Fruit fly (Drosophila melanogaster) whole organism, embryonic: ENCODE results near the gene E2f2.

Experiments
- Awh ChIP-seq: fragments of 200-800 bp; sonication (Bioruptor generic); IDR thresholded peaks from 2 replicates; pipeline ENCODE4, ENCODE4 v1.3.6; 2022; ENCODE audit warnings: missing biosample characterization, missing genetic modification characterization
- B-H1 ChIP-seq: fragments of 200-800 bp; sonication (Bioruptor generic); IDR thresholded peaks from 3 replicates; pipeline ENCODE4 v1.3.6; 2022; ENCODE audit warnings: missing biosample characterization, missing genetic modification characterization
- Bteb2 ChIP-seq: fragments of 200-800 bp; sonication (Bioruptor generic); optimal IDR thresholded peaks from 2 replicates; lab custom pipeline; 2016; ENCODE audit warnings: missing biosample characterization, missing genetic modification characterization
- CG10321 ChIP-seq: fragments of 200-800 bp; sonication (Bioruptor generic); IDR thresholded peaks from 2 replicates; pipeline ENCODE4 v1.3.6; 2022; ENCODE audit warnings: missing biosample characterization, missing genetic modification characterization
- CG11696 ChIP-seq: fragments of 200-800 bp; sonication (Bioruptor generic); IDR thresholded peaks from 2 replicates; pipeline ENCODE4 v1.3.6; 2022; ENCODE audit warnings: missing biosample characterization, missing genetic modification characterization
- CG12104 ChIP-seq: fragments of 200-800 bp; sonication (Bioruptor generic); optimal IDR thresholded peaks from 3 replicates; lab custom pipeline; 2016; ENCODE audit warnings: missing biosample characterization, missing genetic modification characterization
- CG12155 ChIP-seq: fragments of 200-800 bp; sonication (Bioruptor generic); optimal IDR thresholded peaks from 3 replicates; lab custom pipeline; 2016; ENCODE audit warnings: missing biosample characterization, missing genetic modification characterization
- CG12219 ChIP-seq: fragments of 200-800 bp; sonication (Bioruptor generic); optimal IDR thresholded peaks from 3 replicates; lab custom pipeline; 2018; ENCODE audit warnings: missing biosample characterization, mild to moderate bottlenecking, missing genetic modification characterization
- CG13287 ChIP-seq: fragments of 200-800 bp; sonication (Bioruptor generic); IDR thresholded peaks from 2 replicates; pipeline ENCODE4 v1.3.6; 2022; ENCODE audit warnings: missing biosample characterization, missing genetic modification characterization; ENCODE audit not compliant: partially characterized antibody
- CG14965 ChIP-seq: fragments of 200-800 bp; sonication (Bioruptor generic); optimal IDR thresholded peaks from 2 replicates; lab custom pipeline; 2016; ENCODE audit warnings: missing biosample characterization, missing genetic modification characterization, borderline replicate concordance
- CG1602 ChIP-seq: fragments of 200-800 bp; sonication (Bioruptor generic); optimal IDR thresholded peaks from 3 replicates; lab custom pipeline; 2016; ENCODE audit warnings: missing biosample characterization, missing genetic modification characterization
- CG17912 ChIP-seq: fragments of 200-800 bp; sonication (Bioruptor generic); optimal IDR thresholded peaks from 2 replicates; lab custom pipeline; 2018; ENCODE audit warnings: missing biosample characterization, mild to moderate bottlenecking, missing genetic modification characterization
- CG18011 ChIP-seq: fragments of 200-800 bp; sonication (Bioruptor generic); optimal IDR thresholded peaks from 2 replicates; lab custom pipeline; 2017; ENCODE audit warnings: missing biosample characterization, missing genetic modification characterization, mild to moderate bottlenecking, moderate library complexity, missing genotype
- CG1832 ChIP-seq: fragments of 200-800 bp; sonication (Bioruptor generic); optimal IDR thresholded peaks from 2 replicates; lab custom pipeline; 2017; ENCODE audit warnings: missing biosample characterization, mild to moderate bottlenecking, missing genetic modification characterization, inconsistent platforms
- CG2199 ChIP-seq: fragments of 200-800 bp; sonication (Bioruptor generic); IDR thresholded peaks from 3 replicates; pipeline ENCODE4 v1.3.6; 2022; ENCODE audit warnings: missing biosample characterization, missing genetic modification characterization
- CG3065 ChIP-seq: fragments of 200-800 bp; sonication (Bioruptor generic); optimal IDR thresholded peaks from 2 replicates; lab custom pipeline; 2016; ENCODE audit warnings: missing biosample characterization, missing genetic modification characterization
- CG43689 ChIP-seq: fragments of 200-800 bp; sonication (Bioruptor generic); IDR thresholded peaks from 2 replicates; pipeline ENCODE4 v1.3.6; 2022; ENCODE audit warnings: missing biosample characterization, missing genetic modification characterization
- CG4707 ChIP-seq: fragments of 200-800 bp; sonication (Bioruptor generic); optimal IDR thresholded peaks from 2 replicates; lab custom pipeline; 2018; ENCODE audit warnings: missing biosample characterization, mild to moderate bottlenecking, missing genetic modification characterization, moderate library complexity
- CG4820 ChIP-seq: fragments of 200-800 bp; sonication (Bioruptor generic); optimal IDR thresholded peaks from 3 replicates; lab custom pipeline; 2016; ENCODE audit warnings: missing biosample characterization, missing genetic modification characterization
- CG6689 ChIP-seq: fragments of 200-800 bp; sonication (Bioruptor generic); IDR thresholded peaks from 2 replicates; pipeline ENCODE4 v1.3.6; 2022; ENCODE audit warnings: missing biosample characterization, missing genetic modification characterization
- CG8281 ChIP-seq: fragments of 200-800 bp; sonication (Bioruptor generic); optimal IDR thresholded peaks from 2 replicates; lab custom pipeline; 2018; ENCODE audit warnings: missing biosample characterization, mild to moderate bottlenecking, missing genetic modification characterization, moderate library complexity
- CG9727 ChIP-seq: fragments of 200-800 bp; sonication (Bioruptor generic); optimal IDR thresholded peaks from 3 replicates; lab custom pipeline; 2017; ENCODE audit warnings: missing biosample characterization, mild to moderate bottlenecking, missing genetic modification characterization
- Dbx ChIP-seq: fragments of 200-800 bp; sonication (Bioruptor generic); IDR thresholded peaks from 3 replicates; pipeline ENCODE4 v1.3.6; 2022; ENCODE audit warnings: missing biosample characterization, missing genetic modification characterization
- Dip2 ChIP-seq: fragments of 200-800 bp; sonication (Bioruptor generic); IDR thresholded peaks from 2 replicates; pipeline ENCODE4 v1.3.6; 2022; ENCODE audit warnings: missing biosample characterization, missing genetic modification characterization
- GATAe ChIP-seq: fragments of 200-800 bp; sonication (Bioruptor generic); conservative IDR thresholded peaks from 2 replicates; pipeline ENCODE4 v1.3.6; 2022; ENCODE audit warnings: missing biosample characterization, missing genetic modification characterization
- Gsc ChIP-seq: fragments of 200-800 bp; sonication (Bioruptor generic); IDR thresholded peaks from 2 replicates; pipeline ENCODE4 v1.3.6; 2022; ENCODE audit warnings: missing biosample characterization, missing genetic modification characterization
- HmgD ChIP-seq: fragments of 200-800 bp; sonication (Bioruptor generic); optimal IDR thresholded peaks from 3 replicates; lab custom pipeline; 2016; ENCODE audit warnings: missing biosample characterization, missing genetic modification characterization
- NC2β ChIP-seq: fragments of 200-800 bp; sonication (Bioruptor generic); optimal IDR thresholded peaks from 2 replicates; lab custom pipeline; 2016; ENCODE audit warnings: missing biosample characterization, missing genetic modification characterization
- Nf-YC ChIP-seq: fragments of 200-800 bp; optimal IDR thresholded peaks from 3 replicates; lab custom pipeline; 2019; ENCODE audit warnings: missing biosample characterization, mild to moderate bottlenecking, missing genetic modification characterization, moderate library complexity
- Spps ChIP-seq: fragments of 200-800 bp; sonication (Bioruptor generic); optimal IDR thresholded peaks from 2 replicates; lab custom pipeline; 2018; ENCODE audit warnings: missing biosample characterization, mild to moderate bottlenecking, missing genetic modification characterization
- Stat92E ChIP-seq, 3 experiments: fragments of >200 bp in 2 of 3; fragments of 200-800 bp in 1 of 3; sonication (Bioruptor generic) in 1 of 3; optimal IDR thresholded peaks; 2 replicates each; lab custom pipeline; 2017 to 2019; ENCODE audit warnings: missing biosample characterization in 3 of 3, missing genetic modification characterization in 3 of 3, mild to moderate bottlenecking in 1 of 3, moderate library complexity in 1 of 3
- YL-1 ChIP-seq: fragments of 200-800 bp; sonication (Bioruptor generic); optimal IDR thresholded peaks from 3 replicates; lab custom pipeline; 2017; ENCODE audit warnings: missing biosample characterization, mild to moderate bottlenecking, missing genetic modification characterization
- ab ChIP-seq: fragments of 200-800 bp; sonication (Bioruptor generic); optimal IDR thresholded peaks from 2 replicates; lab custom pipeline; 2016; ENCODE audit warnings: missing biosample characterization, missing genetic modification characterization
- cad ChIP-seq: fragments of >200 bp; optimal IDR thresholded peaks from 2 replicates; lab custom pipeline; 2017; ENCODE audit warnings: missing biosample characterization, missing genetic modification characterization
- chinmo ChIP-seq: fragments of 200-800 bp; sonication (Bioruptor generic); IDR thresholded peaks from 4 replicates; pipeline ENCODE4 v1.3.6; 2022; ENCODE audit warnings: missing biosample characterization, missing genetic modification characterization; ENCODE audit not compliant: partially characterized antibody
- dpn ChIP-seq, 2 experiments: fragments of 200-800 bp; sonication (Bioruptor generic); optimal IDR thresholded peaks; 3 replicates each; lab custom pipeline; 2016; ENCODE audit warnings: missing biosample characterization in 2 of 2, missing genetic modification characterization in 2 of 2
- ewg ChIP-seq: fragments of 200-800 bp; sonication (Bioruptor generic); optimal IDR thresholded peaks from 3 replicates; lab custom pipeline; 2017; ENCODE audit warnings: mild to moderate bottlenecking, missing biosample characterization, missing genetic modification reagents, missing genetic modification characterization
- fd102C ChIP-seq: fragments of 200-800 bp; sonication (Bioruptor generic); optimal IDR thresholded peaks from 2 replicates; lab custom pipeline; 2018; ENCODE audit warnings: missing biosample characterization, mild to moderate bottlenecking, missing genetic modification characterization, moderate library complexity
- fd3F ChIP-seq: fragments of 200-800 bp; sonication (Bioruptor generic); optimal IDR thresholded peaks from 2 replicates; lab custom pipeline; 2018; ENCODE audit warnings: missing biosample characterization, mild to moderate bottlenecking, missing genetic modification characterization, moderate library complexity
- gro ChIP-seq: fragments of 200-800 bp; sonication (Bioruptor generic); optimal IDR thresholded peaks from 2 replicates; lab custom pipeline; 2016; ENCODE audit warnings: missing biosample characterization, missing genetic modification characterization
- gsb-n ChIP-seq: fragments of 200-800 bp; sonication (Bioruptor generic); optimal IDR thresholded peaks from 3 replicates; lab custom pipeline; 2018; ENCODE audit warnings: missing biosample characterization, mild to moderate bottlenecking, missing genetic modification characterization
- her ChIP-seq: fragments of 200-800 bp; sonication (Bioruptor generic); optimal IDR thresholded peaks from 2 replicates; lab custom pipeline; 2016; ENCODE audit warnings: missing biosample characterization, missing genetic modification characterization
- hth ChIP-seq: fragments of >200 bp; optimal IDR thresholded peaks from 2 replicates; lab custom pipeline; 2017; ENCODE audit warnings: inconsistent platforms
- jing ChIP-seq: fragments of 200-800 bp; sonication (Bioruptor generic); optimal IDR thresholded peaks from 2 replicates; lab custom pipeline; 2018; ENCODE audit warnings: missing biosample characterization, mild to moderate bottlenecking, missing genetic modification characterization
- knrl ChIP-seq: fragments of 200-800 bp; sonication (Bioruptor generic); IDR thresholded peaks from 3 replicates; pipeline ENCODE4 v1.3.6; 2022; ENCODE audit warnings: missing biosample characterization, missing genetic modification characterization; ENCODE audit not compliant: partially characterized antibody
- ranshi ChIP-seq: fragments of 200-800 bp; sonication (Bioruptor generic); IDR thresholded peaks from 2 replicates; pipeline ENCODE4 v1.3.6; 2022; ENCODE audit warnings: missing biosample characterization, missing genetic modification characterization
- ro ChIP-seq: fragments of 200-800 bp; sonication (Bioruptor generic); IDR thresholded peaks from 2 replicates; pipeline ENCODE4 v1.3.6; 2022; ENCODE audit warnings: missing biosample characterization, missing genetic modification characterization
- so ChIP-seq: fragments of 200-800 bp; sonication (Bioruptor generic); IDR thresholded peaks from 3 replicates; pipeline ENCODE4 v1.3.6; 2022; ENCODE audit warnings: missing biosample characterization, missing genetic modification characterization
- stwl ChIP-seq: fragments of 200-800 bp; sonication (Bioruptor generic); optimal IDR thresholded peaks from 3 replicates; lab custom pipeline; 2018; ENCODE audit warnings: missing biosample characterization, mild to moderate bottlenecking, missing genetic modification characterization, moderate library complexity
- trh ChIP-seq: fragments of 200-800 bp; sonication (Bioruptor generic); optimal IDR thresholded peaks from 2 replicates; lab custom pipeline; 2016; ENCODE audit warnings: missing biosample characterization, missing genetic modification characterization
- z ChIP-seq: fragments of 200-800 bp; sonication (Bioruptor generic); IDR thresholded peaks from 3 replicates; pipeline ENCODE4 v1.3.6; 2022; ENCODE audit warnings: missing biosample characterization, missing genetic modification characterization
- zen2 ChIP-seq: fragments of 200-800 bp; sonication (Bioruptor generic); IDR thresholded peaks from 3 replicates; pipeline ENCODE4 v1.3.6; 2022; ENCODE audit warnings: missing biosample characterization, missing genetic modification characterization; ENCODE audit not compliant: partially characterized antibody

Gene E2f2

dm6 chr2L:21104326-21104725 lies 52.2 kb downstream of the E2f2 start, which contains the start of the genes CG46307 and Nhe2 (continued):
- TF ChIP-seq GATAe (GFP tag; lab: Robert Waterston, UW): no peak
- TF ChIP-seq dpn (GFP tag; optimal IDR thresholded peaks at IDR 0.05; lab: Kevin White, UChicago): no peak
- TF ChIP-seq her (GFP tag; lab: Kevin White, UChicago): no peak
- no peak for TF ChIP-seq NC2β (GFP tag; lab: Kevin White, UChicago)
- TF ChIP-seq stwl (tag; lab: Kevin White, UChicago): peak; percentile 62
- peak in 1 of 3 experiments; percentile 22 for TF ChIP-seq Stat92E (GFP tag; optimal IDR thresholded peaks at IDR 0.05; lab: Kevin White, UChicago)
- TF ChIP-seq CG12219 (GFP tag; lab: Kevin White, UChicago): no peak
- TF ChIP-seq Gsc (GFP tag; lab: Robert Waterston, UW): no peak
- peak; percentile 18 for TF ChIP-seq YL-1 (GFP tag; lab: Kevin White, UChicago)
- TF ChIP-seq CG12155 (GFP tag; lab: Kevin White, UChicago): no peak
- peak; percentile 68 for TF ChIP-seq CG2199 (GFP tag; lab: Robert Waterston, UW)
- TF ChIP-seq gro (GFP tag; lab: Kevin White, UChicago): no peak
- TF ChIP-seq CG4707 (GFP tag; lab: Kevin White, UChicago): no peak
- no peak for TF ChIP-seq zen2
- no peak for TF ChIP-seq CG12104 (GFP tag; lab: Kevin White, UChicago)
- TF ChIP-seq fd102C (GFP tag; lab: Kevin White, UChicago): no peak
- no peak for TF ChIP-seq CG18011 (GFP tag; lab: Kevin White, UChicago)
- no peak for TF ChIP-seq ro (GFP tag; lab: Robert Waterston, UW)
- TF ChIP-seq gsb-n (tag; lab: Kevin White, UChicago): no peak
- no peak for TF ChIP-seq CG11696
- TF ChIP-seq z (GFP tag; lab: Robert Waterston, UW): no peak
- TF ChIP-seq CG14965 (GFP tag; lab: Kevin White, UChicago): no peak
- no peak for TF ChIP-seq hth
- TF ChIP-seq fd3F (GFP tag; lab: Kevin White, UChicago): no peak
- TF ChIP-seq CG1602: no peak
- no peak for TF ChIP-seq CG8281
- no peak for TF ChIP-seq Dbx
- TF ChIP-seq Bteb2: no peak
- TF ChIP-seq HmgD (GFP tag; lab: Kevin White, UChicago): no peak
- no peak for TF ChIP-seq CG1832
- TF ChIP-seq CG9727: no peak
- no peak for TF ChIP-seq CG10321 (GFP tag; lab: Robert Waterston, UW)
- TF ChIP-seq so (GFP tag; lab: Robert Waterston, UW): no peak
- TF ChIP-seq ab (GFP tag; lab: Kevin White, UChicago): no peak
- no peak for TF ChIP-seq Dip2 (GFP tag; lab: Robert Waterston, UW)
- no peak for TF ChIP-seq Awh (GFP tag; lab: Robert Waterston, UW)
- TF ChIP-seq knrl (GFP tag; lab: Robert Waterston, UW): no peak
- TF ChIP-seq B-H1 (GFP tag; lab: Robert Waterston, UW): 0 out of 3 replicates have a peak, but pooled peaks have one; percentile 16
- TF ChIP-seq Nf-YC (tag; lab: Kevin White, UChicago): no peak
- no peak for TF ChIP-seq CG17912 (GFP tag; lab: Kevin White, UChicago)
- TF ChIP-seq CG4820 (GFP tag; lab: Kevin White, UChicago): no peak
- no peak for TF ChIP-seq chinmo (GFP tag; lab: Robert Waterston, UW)
- TF ChIP-seq Spps (tag; lab: Kevin White, UChicago): no peak
- no peak for TF ChIP-seq trh
- TF ChIP-seq CG43689 (GFP tag; lab: Robert Waterston, UW): no peak
- no peak for TF ChIP-seq ewg (GFP tag; lab: Kevin White, UChicago)
- TF ChIP-seq cad: no peak
- no peak for TF ChIP-seq jing (GFP tag; lab: Kevin White, UChicago)
- TF ChIP-seq CG6689 (GFP tag; lab: Robert Waterston, UW): no peak
- TF ChIP-seq CG13287: no peak
- TF ChIP-seq CG3065 (GFP tag; lab: Kevin White, UChicago): no peak
- TF ChIP-seq ranshi (GFP tag; lab: Robert Waterston, UW): no peak
